Worm (Caenorhabditis elegans): ENCODE results near the gene F40C5.2.

The F40C5.2 gene

ce11 chrV:3578813-3579212 is 8.0 kb downstream of the F40C5.2 start, which contains the start of gene pygl-1:
Gene pygl-1, plus strand, starts transcription at chrV:3579023.
- TF ChIP-seq lin-13 (tag; optimal IDR thresholded peaks at IDR 0.05) (no peak), drap-1 (GFP tag; optimal IDR thresholded peaks at IDR 0.05) (no peak), lsy-2 (tag; optimal IDR thresholded peaks at IDR 0.05) (peak; percentile 85)

DNA sequence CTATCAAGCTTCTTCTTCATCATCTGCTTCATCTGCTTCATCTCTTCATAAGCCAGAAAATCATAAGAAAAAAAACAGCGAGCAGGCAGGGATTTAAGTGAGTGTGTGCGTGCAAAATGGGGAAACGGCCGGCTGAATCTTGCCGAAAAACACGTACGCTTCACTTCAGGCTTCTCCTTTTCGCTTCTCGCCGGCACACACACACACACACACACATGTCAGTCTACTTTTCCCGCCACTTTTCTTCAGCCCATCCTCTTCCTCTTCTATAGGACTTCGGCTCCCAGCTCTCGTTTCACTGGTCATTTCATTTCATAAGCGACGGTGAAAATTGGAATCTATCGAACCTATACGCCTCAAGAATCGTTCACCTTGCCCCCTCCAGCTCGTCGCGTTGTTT is 8.5 kb downstream of the F40C5.2 start:
- TF ChIP-seq unc-120 (tag; optimal IDR thresholded peaks at IDR 0.05; ENCODE audit: poor library complexity, severe bottlenecking) = no peak
- TF ChIP-seq zip-8 (tag; optimal IDR thresholded peaks at IDR 0.05) = no peak
- TF ChIP-seq elt-3 (tag; optimal IDR thresholded peaks at IDR 0.05) = no peak
- TF ChIP-seq mls-2 (tag; optimal IDR thresholded peaks at IDR 0.05) = no peak
- TF ChIP-seq pha-4 (tag; optimal IDR thresholded peaks at IDR 0.05) = no peak
- TF ChIP-seq lsy-2 (tag; optimal IDR thresholded peaks at IDR 0.05) = no peak
- no peak for TF ChIP-seq nhr-2 (tag; optimal IDR thresholded peaks at IDR 0.05)
- TF ChIP-seq bed-3 (GFP tag; optimal IDR thresholded peaks at IDR 0.05) = no peak
- TF ChIP-seq hlh-1 (tag; optimal IDR thresholded peaks at IDR 0.05) = no peak
- TF ChIP-seq elt-1 (tag; optimal IDR thresholded peaks at IDR 0.05; ENCODE audit: borderline replicate concordance, insufficient read depth) = no peak
- TF ChIP-seq sem-2 (GFP tag; optimal IDR thresholded peaks at IDR 0.05) = no peak
- no peak for TF ChIP-seq ceh-83 (GFP tag; optimal IDR thresholded peaks at IDR 0.05)
- no peak for TF ChIP-seq drap-1 (GFP tag; optimal IDR thresholded peaks at IDR 0.05)
- no peak for TF ChIP-seq snpc-4 (tag; optimal IDR thresholded peaks at IDR 0.05)
- TF ChIP-seq M03D4.4 (tag; optimal IDR thresholded peaks at IDR 0.05) = no peak
- no peak for TF ChIP-seq lin-13 (tag; optimal IDR thresholded peaks at IDR 0.05)
- no peak for TF ChIP-seq unc-39 (tag; optimal IDR thresholded peaks at IDR 0.05)
- no peak for TF ChIP-seq lin-32 (GFP tag; optimal IDR thresholded peaks at IDR 0.05)

- TF ChIP-seq tbx-8 (GFP tag; optimal IDR thresholded peaks at IDR 0.05) (no peak), unc-39 (tag; optimal IDR thresholded peaks at IDR 0.05) (no peak), flh-1 (GFP tag; optimal IDR thresholded peaks at IDR 0.05) (no peak), unc-62 (GFP tag; optimal IDR thresholded peaks at IDR 0.05) (no peak), zip-8 (tag; optimal IDR thresholded peaks at IDR 0.05) (no peak), drap-1 (GFP tag; optimal IDR thresholded peaks at IDR 0.05) (no peak), elt-3 (tag; optimal IDR thresholded peaks at IDR 0.05) (no peak), ceh-43 (GFP tag; optimal IDR thresholded peaks at IDR 0.05) (no peak), snpc-4 (tag; optimal IDR thresholded peaks at IDR 0.05) (no peak), M03D4.4 (tag; optimal IDR thresholded peaks at IDR 0.05) (no peak), bed-3 (GFP tag; optimal IDR thresholded peaks at IDR 0.05) (no peak), lsy-2 (tag; optimal IDR thresholded peaks at IDR 0.05) (peak; percentile 6), sem-2 (GFP tag; optimal IDR thresholded peaks at IDR 0.05) (no peak), lin-13 (tag; optimal IDR thresholded peaks at IDR 0.05) (no peak), hlh-1 (tag; optimal IDR thresholded peaks at IDR 0.05) (peak; percentile 67)
Observed at ce11 chrV:3579795-3580194, 9.0 kb downstream of the F40C5.2 start.

DNA sequence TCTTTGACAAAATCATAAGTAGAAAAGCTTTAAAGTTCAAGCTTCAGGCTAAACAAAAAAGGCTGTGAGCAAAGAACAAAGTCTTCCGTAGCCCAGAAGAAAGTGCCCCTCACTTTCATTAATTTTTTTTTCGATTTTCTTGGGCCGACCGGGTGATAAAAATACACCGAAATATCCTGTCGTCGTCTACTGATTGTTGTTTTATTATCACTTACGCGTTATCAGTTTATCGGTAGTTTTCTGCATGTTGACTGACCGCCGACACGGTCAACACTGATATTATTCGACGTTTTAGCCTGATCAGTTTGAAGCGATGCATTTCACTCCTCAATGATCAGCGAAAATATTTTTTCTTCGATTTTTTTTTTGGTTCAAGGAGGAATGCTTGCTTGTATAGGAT is 9.6 kb downstream of the F40C5.2 start:
- TF ChIP-seq mab-5 (tag; optimal IDR thresholded peaks at IDR 0.05) = no peak
- TF ChIP-seq M03D4.4 (tag; optimal IDR thresholded peaks at IDR 0.05) = no peak
- TF ChIP-seq sptf-1 (tag; optimal IDR thresholded peaks at IDR 0.05) = no peak
- TF ChIP-seq ces-1 (GFP tag; optimal IDR thresholded peaks at IDR 0.05) = no peak
- TF ChIP-seq mep-1 (tag; optimal IDR thresholded peaks at IDR 0.05) = no peak
- TF ChIP-seq ceh-43 (GFP tag; optimal IDR thresholded peaks at IDR 0.05) = no peak
- no peak for TF ChIP-seq snpc-4 (tag; optimal IDR thresholded peaks at IDR 0.05)
- TF ChIP-seq ceh-39 (tag; optimal IDR thresholded peaks at IDR 0.05) = no peak
- no peak for TF ChIP-seq elt-3 (tag; optimal IDR thresholded peaks at IDR 0.05)
- TF ChIP-seq pha-4 (tag; optimal IDR thresholded peaks at IDR 0.05) = no peak
- TF ChIP-seq nhr-76 (tag; optimal IDR thresholded peaks at IDR 0.05) = no peak
- no peak for TF ChIP-seq blmp-1 (tag; optimal IDR thresholded peaks at IDR 0.05)

ce11 chrV:3581034-3581433 is 10.2 kb downstream of the F40C5.2 start:
- TF ChIP-seq unc-120 (tag; optimal IDR thresholded peaks at IDR 0.05; ENCODE audit: poor library complexity, severe bottlenecking) = no peak
- no peak for TF ChIP-seq snpc-4 (tag; optimal IDR thresholded peaks at IDR 0.05)
- TF ChIP-seq nhr-12 (tag; optimal IDR thresholded peaks at IDR 0.05) = no peak
- TF ChIP-seq mab-5 (tag; optimal IDR thresholded peaks at IDR 0.05) = no peak
- no peak for TF ChIP-seq nhr-76 (tag; optimal IDR thresholded peaks at IDR 0.05)
- TF ChIP-seq cnd-1 (tag; optimal IDR thresholded peaks at IDR 0.05) = no peak
- no peak for TF ChIP-seq lin-32 (GFP tag; optimal IDR thresholded peaks at IDR 0.05)

Measured in whole organism, mixed stage, embryonic.